Fruit fly (Drosophila melanogaster): Measurements from ENCODE around the gene Loxl1.

Gene Loxl1

DNA sequence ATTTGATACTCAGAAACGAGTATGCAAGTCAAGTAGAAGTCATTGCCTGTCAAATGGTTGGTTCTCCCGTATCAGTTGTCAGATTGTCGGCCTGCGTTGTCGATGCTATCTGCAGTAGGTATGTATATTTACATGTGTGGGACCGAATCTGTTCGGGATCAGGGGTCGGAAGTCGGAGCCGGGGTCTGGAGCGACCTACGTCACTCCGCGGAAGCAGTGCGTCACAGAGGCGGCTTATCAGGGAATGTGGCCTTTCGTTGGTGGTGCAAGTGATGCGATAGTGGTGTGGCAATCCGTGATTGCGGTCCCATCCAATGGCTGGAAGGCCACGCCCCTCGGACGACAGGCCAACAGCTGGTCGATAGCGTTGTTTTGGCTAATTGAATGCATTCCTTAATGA is 24.1 kb downstream of the Loxl1 start (continued):
- TF ChIP-seq sug (tag; optimal IDR thresholded peaks at IDR 0.05) (peak; percentile 81), CG9932 (GFP tag; IDR thresholded peaks at IDR 0.05) (no peak), Ssrp (tag; optimal IDR thresholded peaks at IDR 0.05) (no peak), sens (GFP tag) (no peak), Tbp (GFP tag; optimal IDR thresholded peaks at IDR 0.05) (no peak), HmgZ (tag; optimal IDR thresholded peaks at IDR 0.05) (no peak), Hr78 (GFP tag; optimal IDR thresholded peaks at IDR 0.05) (peak in 1 of 2 experiments; percentile 67), CG1529 (GFP tag; optimal IDR thresholded peaks at IDR 0.05) (no peak), hbn (GFP tag; IDR thresholded peaks at IDR 0.05; ENCODE audit: partially characterized antibody) (no peak), Dek (tag; optimal IDR thresholded peaks at IDR 0.05) (no peak), sc (optimal IDR thresholded peaks at IDR 0.05) (no peak), sc (GFP tag; optimal IDR thresholded peaks at IDR 0.05) (no peak), Nf-YC (tag; optimal IDR thresholded peaks at IDR 0.05) (peak; percentile 28), CG13424 (tag; optimal IDR thresholded peaks at IDR 0.05) (no peak), CG3838 (GFP tag; optimal IDR thresholded peaks at IDR 0.05) (no peak), lov (optimal IDR thresholded peaks at IDR 0.05) (no peak), lov (GFP tag; IDR thresholded peaks at IDR 0.05) (no peak), CG34224 (GFP tag; IDR thresholded peaks at IDR 0.05; ENCODE audit: partially characterized antibody) (no peak), CG9727 (GFP tag; optimal IDR thresholded peaks at IDR 0.05) (no peak)

DNA sequence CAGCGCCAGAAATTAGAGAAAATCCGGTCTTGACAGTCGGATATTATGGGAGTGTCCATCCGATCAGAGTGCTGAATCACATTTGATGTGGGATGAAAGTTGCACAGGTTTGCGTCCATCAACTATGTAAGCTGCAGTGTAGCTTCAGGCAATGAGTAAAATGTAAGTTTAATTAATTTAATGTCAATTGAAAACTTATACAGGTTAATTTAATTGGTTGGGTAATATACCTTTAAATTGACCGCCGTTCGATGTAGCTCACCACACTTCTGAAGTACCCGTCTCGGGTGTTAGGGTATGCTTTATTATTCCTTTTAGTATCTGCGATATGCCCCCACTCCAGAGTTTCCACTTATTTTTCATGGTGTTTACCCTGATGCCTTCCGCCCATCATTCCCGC is 35.2 kb downstream of the Loxl1 start:
- TF ChIP-seq Elba2 (GFP tag; optimal IDR thresholded peaks at IDR 0.05) (no peak), Awh (GFP tag; IDR thresholded peaks at IDR 0.05) (0 out of 2 replicates have a peak, but pooled peaks have one; percentile 21), Atf6 (GFP tag; IDR thresholded peaks at IDR 0.05) (peak; percentile 45), Fer1 (GFP tag; optimal IDR thresholded peaks at IDR 0.05) (peak; percentile 40), CG9215 (GFP tag; IDR thresholded peaks at IDR 0.05) (peak; percentile 15; the same call in 1 of the 2 replicates), Sox102F (GFP tag; optimal IDR thresholded peaks at IDR 0.05) (peak; percentile 19), slbo (GFP tag; IDR thresholded peaks at IDR 0.05) (peak; percentile 61), Rfx (GFP tag; IDR thresholded peaks at IDR 0.05) (peak; percentile 69), gcm2 (GFP tag; optimal IDR thresholded peaks at IDR 0.05) (no peak), ssp (GFP tag; IDR thresholded peaks at IDR 0.05) (0 out of 2 replicates have a peak, but pooled peaks have one; percentile 16), CG17359 (tag; optimal IDR thresholded peaks at IDR 0.05) (peak; percentile 11), Chrac-16 (GFP tag; optimal IDR thresholded peaks at IDR 0.05) (no peak), Gug (GFP tag; IDR thresholded peaks at IDR 0.05) (0 out of 4 replicates have a peak, but pooled peaks have one; percentile 4), CG1647 (GFP tag; optimal IDR thresholded peaks at IDR 0.05) (no peak), gro (GFP tag; optimal IDR thresholded peaks at IDR 0.05) (no peak), CG4730 (GFP tag; IDR thresholded peaks at IDR 0.05) (peak; percentile 54; the same call in 1 of the 2 replicates), CG3281 (GFP tag; optimal IDR thresholded peaks at IDR 0.05) (peak; percentile 23), schlank (tag; optimal IDR thresholded peaks at IDR 0.05) (no peak), her (GFP tag; optimal IDR thresholded peaks at IDR 0.05) (no peak), MBD-R2 (GFP tag; IDR thresholded peaks at IDR 0.05) (peak; percentile 30; the same call in 1 of the 2 replicates), CG17361 (GFP tag; IDR thresholded peaks at IDR 0.05) (0 out of 3 replicates have a peak, but pooled peaks have one; percentile 19), dan (GFP tag; IDR thresholded peaks at IDR 0.05) (no peak), CG12391 (tag; optimal IDR thresholded peaks at IDR 0.05) (no peak), CG11504 (tag; optimal IDR thresholded peaks at IDR 0.05) (peak; percentile 44), ci (GFP tag; IDR thresholded peaks at IDR 0.05) (0 out of 3 replicates have a peak, but pooled peaks have one; percentile 47), bcd (GFP tag; optimal IDR thresholded peaks at IDR 0.05) (peak; percentile 20), sob (GFP tag; IDR thresholded peaks at IDR 0.05) (0 out of 2 replicates have a peak, but pooled peaks have one; percentile 42), Hr51 (GFP tag; optimal IDR thresholded peaks at IDR 0.05) (peak in 1 of 2 experiments; percentile 28), abd-A (tag; optimal IDR thresholded peaks at IDR 0.05) (peak; percentile 40), CG11695 (GFP tag; IDR thresholded peaks at IDR 0.05) (peak; percentile 53; the same call in 1 of the 3 replicates), Ptx1 (GFP tag; IDR thresholded peaks at IDR 0.05) (peak; percentile 55), ash1 (GFP tag; optimal IDR thresholded peaks at IDR 0.05) (no peak), CG10209 (GFP tag; optimal IDR thresholded peaks at IDR 0.05) (peak; percentile 15)
